Fruit fly (Drosophila melanogaster): Measurements from ENCODE around the gene mei-41.

mei-41 gene

dm6 chrX:16384843-16385726, 6.4 kb upstream of the mei-41 start, which contains the start of the genes CG9992 and CG4239 (continued):
- TF ChIP-seq fd85E (GFP tag; optimal IDR thresholded peaks at IDR 0.05) (no peak), Blimp-1 (GFP tag; optimal IDR thresholded peaks at IDR 0.05) (peak; percentile 62), CG11294 (GFP tag; IDR thresholded peaks at IDR 0.05) (no peak), fkh (GFP tag; optimal IDR thresholded peaks at IDR 0.05) (peak; percentile 76), CG31627 (GFP tag; optimal IDR thresholded peaks at IDR 0.05) (peak; percentile 75), fd59A (GFP tag; optimal IDR thresholded peaks at IDR 0.05) (peak; percentile 19), svp (GFP tag) (no peak), dac (GFP tag; optimal IDR thresholded peaks at IDR 0.05) (no peak), lz (GFP tag; optimal IDR thresholded peaks at IDR 0.05) (peak; percentile 47), net (GFP tag; optimal IDR thresholded peaks at IDR 0.05) (no peak), dsx (GFP tag; optimal IDR thresholded peaks at IDR 0.05; ENCODE audit: poor library complexity, severe bottlenecking) (no peak), salr (GFP tag; optimal IDR thresholded peaks at IDR 0.05) (no peak), achi (GFP tag; optimal IDR thresholded peaks at IDR 0.05) (no peak), CG3032 (tag; optimal IDR thresholded peaks at IDR 0.05) (peak; percentile 75), CG9139 (GFP tag; optimal IDR thresholded peaks at IDR 0.05) (no peak), eg (GFP tag; IDR thresholded peaks at IDR 0.05) (peak; percentile 68), Lpt (GFP tag; optimal IDR thresholded peaks at IDR 0.05) (peak; percentile 44), Ets96B (tag; optimal IDR thresholded peaks at IDR 0.05) (peak; percentile 49), acj6 (GFP tag; optimal IDR thresholded peaks at IDR 0.05) (no peak), CG10669 (GFP tag; optimal IDR thresholded peaks at IDR 0.05) (no peak), vri (GFP tag; optimal IDR thresholded peaks at IDR 0.05) (no peak), Ets21C (GFP tag; optimal IDR thresholded peaks at IDR 0.05) (peak; percentile 56), CG15336 (GFP tag; IDR thresholded peaks at IDR 0.05) (peak; percentile 16; the same call in 1 of the 2 replicates), CG8632 (GFP tag; optimal IDR thresholded peaks at IDR 0.05) (peak; percentile 3), ss (GFP tag; optimal IDR thresholded peaks at IDR 0.05) (no peak), Eip75B (GFP tag; optimal IDR thresholded peaks at IDR 0.05) (no peak), Hr39 (GFP tag; optimal IDR thresholded peaks at IDR 0.05) (no peak), Hr38 (GFP tag; optimal IDR thresholded peaks at IDR 0.05) (no peak), CG34406 (GFP tag; optimal IDR thresholded peaks at IDR 0.05) (no peak)

DNA sequence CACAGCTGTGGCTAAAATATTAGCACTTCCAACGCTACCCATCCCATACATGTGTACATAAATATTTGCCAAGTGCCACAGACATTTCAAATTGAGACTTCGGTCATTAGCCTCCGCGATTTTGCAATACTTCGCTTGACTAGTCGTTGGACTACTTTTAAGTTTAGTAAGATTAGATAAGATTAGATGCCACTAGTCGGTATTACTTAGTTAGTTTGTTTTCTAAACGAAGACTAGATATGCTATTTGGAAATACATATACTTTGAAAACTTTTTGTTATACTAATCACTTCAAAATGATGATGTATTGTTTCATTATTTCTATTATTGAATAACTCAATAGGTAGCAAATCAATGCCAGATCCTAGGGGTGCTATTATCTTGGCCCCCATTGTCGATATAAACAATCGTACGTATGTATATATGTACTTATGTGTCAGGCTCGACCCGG, 5.5 kb upstream of the mei-41 start:
- TF ChIP-seq CG6808 (GFP tag; optimal IDR thresholded peaks at IDR 0.05) (no peak), CG6854 (GFP tag; optimal IDR thresholded peaks at IDR 0.05) (no peak), CG11902 (GFP tag; optimal IDR thresholded peaks at IDR 0.05) (no peak), achi (GFP tag; optimal IDR thresholded peaks at IDR 0.05) (peak; percentile 61), Hr39 (GFP tag; optimal IDR thresholded peaks at IDR 0.05) (peak; percentile 30), CG31627 (GFP tag; optimal IDR thresholded peaks at IDR 0.05) (peak; percentile 41), Sox14 (GFP tag; optimal IDR thresholded peaks at IDR 0.05) (peak; percentile 41), CG7368 (GFP tag; optimal IDR thresholded peaks at IDR 0.05) (no peak), fd85E (GFP tag; optimal IDR thresholded peaks at IDR 0.05) (no peak), CG11762 (GFP tag; optimal IDR thresholded peaks at IDR 0.05; ENCODE audit: insufficient read depth) (peak; percentile 28), CG9139 (GFP tag; optimal IDR thresholded peaks at IDR 0.05) (no peak), Met (GFP tag; optimal IDR thresholded peaks at IDR 0.05) (peak; percentile 69), CG16779 (tag; optimal IDR thresholded peaks at IDR 0.05) (no peak), esn (GFP tag; optimal IDR thresholded peaks at IDR 0.05) (peak; percentile 57), CG34406 (GFP tag; optimal IDR thresholded peaks at IDR 0.05) (peak; percentile 44), CG6276 (GFP tag; optimal IDR thresholded peaks at IDR 0.05) (peak; percentile 58), Blimp-1 (GFP tag; optimal IDR thresholded peaks at IDR 0.05) (no peak), Lpt (GFP tag; optimal IDR thresholded peaks at IDR 0.05) (no peak), CG4318 (GFP tag; optimal IDR thresholded peaks at IDR 0.05) (peak; percentile 23), Smox (GFP tag; optimal IDR thresholded peaks at IDR 0.05) (peak; percentile 50), fd59A (GFP tag; optimal IDR thresholded peaks at IDR 0.05) (peak; percentile 14), Sox15 (GFP tag; optimal IDR thresholded peaks at IDR 0.05) (no peak), dsx (GFP tag; optimal IDR thresholded peaks at IDR 0.05; ENCODE audit: poor library complexity, severe bottlenecking) (no peak), CG1621 (tag; optimal IDR thresholded peaks at IDR 0.05) (no peak), Hr38 (GFP tag; optimal IDR thresholded peaks at IDR 0.05) (no peak), salr (GFP tag; optimal IDR thresholded peaks at IDR 0.05) (peak in 1 of 2 experiments; percentile 51), CG6163 (GFP tag; IDR thresholded peaks at IDR 0.05) (no peak), CG8119 (GFP tag; IDR thresholded peaks at IDR 0.05) (peak; percentile 65; the same call in 2 of the 3 replicates), CG15336 (GFP tag; IDR thresholded peaks at IDR 0.05) (peak; percentile 71), net (GFP tag; optimal IDR thresholded peaks at IDR 0.05) (peak; percentile 54), Gug (GFP tag; IDR thresholded peaks at IDR 0.05) (no peak)

Data from whole organism, prepupa.